Worm (Caenorhabditis elegans) whole organism, late embryonic: Measurements from ENCODE around the gene pst-1.

ENCODE experiments used
- K02D7.2 ChIP-seq: sonication (generic microtip); optimal IDR thresholded peaks from 2 replicates; lab custom pipeline; 2017; ENCODE audit warnings: mild to moderate bottlenecking, missing genetic modification characterization, missing compliant biosample characterization
- ama-1 ChIP-seq: fragments of 150-350 bp; optimal IDR thresholded peaks from 2 replicates; lab custom pipeline; 2014
- ceh-2 ChIP-seq: sonication (generic microtip); optimal IDR thresholded peaks from 2 replicates; lab custom pipeline; 2016; ENCODE audit warnings: missing genotype, missing genetic modification characterization, missing compliant biosample characterization
- ceh-24 ChIP-seq: sonication (generic microtip); optimal IDR thresholded peaks from 2 replicates; lab custom pipeline; 2016; ENCODE audit warnings: mild to moderate bottlenecking, missing genetic modification characterization, missing compliant biosample characterization
- ceh-31 ChIP-seq: sonication (generic microtip); optimal IDR thresholded peaks from 2 replicates; lab custom pipeline; 2016; ENCODE audit warnings: missing genetic modification characterization, missing compliant biosample characterization
- dmd-4 ChIP-seq: sonication (generic microtip); optimal IDR thresholded peaks from 2 replicates; lab custom pipeline; 2016; ENCODE audit warnings: borderline replicate concordance, missing genetic modification characterization, missing compliant biosample characterization
- hlh-30 ChIP-seq: sonication (generic microtip); optimal IDR thresholded peaks from 2 replicates; lab custom pipeline; 2017; ENCODE audit warnings: antibody characterized with exemption, missing genetic modification characterization, missing compliant biosample characterization; ENCODE audit not compliant: insufficient read depth
- lim-6 ChIP-seq: sonication (generic microtip); optimal IDR thresholded peaks from 2 replicates; lab custom pipeline; 2016; ENCODE audit warnings: missing genetic modification characterization, missing compliant biosample characterization
- nhr-11 ChIP-seq: fragments of 150-350 bp; optimal IDR thresholded peaks from 2 replicates; lab custom pipeline; 2014; ENCODE audit warnings: missing biosample characterization, missing genetic modification characterization
- pag-3 ChIP-seq: sonication (generic microtip); optimal IDR thresholded peaks from 2 replicates; lab custom pipeline; 2016; ENCODE audit warnings: missing compliant biosample characterization, missing genetic modification characterization, borderline replicate concordance
- pha-4 ChIP-seq: fragments of 150-350 bp; optimal IDR thresholded peaks from 2 replicates; lab custom pipeline; 2018; ENCODE audit warnings: missing biosample characterization, missing genetic modification reagents, missing genetic modification characterization
- unc-55 ChIP-seq: sonication (generic microtip); optimal IDR thresholded peaks from 2 replicates; lab custom pipeline; 2017; ENCODE audit warnings: missing biosample characterization, missing genetic modification reagents, missing genetic modification characterization

ce11 chrV:5921761-5922160, 21.5 kb upstream of the pst-1 start:
- TF ChIP-seq pag-3 (tag; lab: Kevin White, UChicago) (no peak), ama-1 (lab: Kevin White, UChicago) (no peak), pha-4 (tag; lab: Kevin White, UChicago) (no peak), unc-55 (no peak), lim-6 (tag; lab: Kevin White, UChicago) (no peak), hlh-30 (no peak), K02D7.2 (no peak), ceh-31 (no peak), dmd-4 (no peak), nhr-11 (tag; lab: Kevin White, UChicago) (no peak), ceh-2 (tag; lab: Kevin White, UChicago) (no peak), ceh-24 (tag; lab: Kevin White, UChicago) (no peak)
